Worm (Caenorhabditis elegans): ENCODE results near the gene unc-16.
A peak's percentile ranks its signal among the peaks of the same experiment; 100 is the strongest.

unc-16 gene

ce11 chrIII:9523581-9523980 lies 22.5 kb upstream of the unc-16 start, which contains the start of gene mrps-23:
TSS of gene mrps-23 (minus strand) at chrIII:9523672.
- TF ChIP-seq B0310.2 (tag; optimal IDR thresholded peaks at IDR 0.05) = no peak
- TF ChIP-seq hmg-4 (GFP tag; optimal IDR thresholded peaks at IDR 0.05) = peak; percentile 7
- TF ChIP-seq aly-1 (tag; optimal IDR thresholded peaks at IDR 0.05) = no peak

ce11 chrIII:9525252-9525651 lies 20.8 kb upstream of the unc-16 start, which contains the start of gene trpp-3:
TSS of gene trpp-3 (plus strand) at chrIII:9525552.
- TF ChIP-seq hnd-1 (tag; optimal IDR thresholded peaks at IDR 0.05) = no peak
- TF ChIP-seq B0310.2 (tag; optimal IDR thresholded peaks at IDR 0.05) = no peak
- no peak for TF ChIP-seq tbx-37 (GFP tag; conservative IDR thresholded peaks at IDR 0.05)
- TF ChIP-seq hmbx-1 (tag; optimal IDR thresholded peaks at IDR 0.05) = no peak
- TF ChIP-seq ama-1 (optimal IDR thresholded peaks at IDR 0.05) = no peak
- TF ChIP-seq tra-4 (tag; optimal IDR thresholded peaks at IDR 0.05) = no peak
- no peak for TF ChIP-seq hmg-4 (GFP tag; optimal IDR thresholded peaks at IDR 0.05)
- TF ChIP-seq ceh-36 (tag; optimal IDR thresholded peaks at IDR 0.05) = no peak
- TF ChIP-seq tbx-11 (GFP tag; IDR thresholded peaks at IDR 0.05) = no peak
- TF ChIP-seq pes-1 (GFP tag; IDR thresholded peaks at IDR 0.05) = no peak
- TF ChIP-seq scrt-1 (GFP tag; IDR thresholded peaks at IDR 0.05) = no peak
- TF ChIP-seq sea-1 (GFP tag; conservative IDR thresholded peaks at IDR 0.05) = no peak
- TF ChIP-seq ets-7 (tag; optimal IDR thresholded peaks at IDR 0.05) = no peak
- TF ChIP-seq flt-1 (GFP tag; IDR thresholded peaks at IDR 0.05) = no peak
- no peak for TF ChIP-seq ceh-13 (GFP tag; optimal IDR thresholded peaks at IDR 0.05)
- no peak for TF ChIP-seq F13C5.2 (tag; optimal IDR thresholded peaks at IDR 0.05)
- no peak for TF ChIP-seq aly-1 (tag; optimal IDR thresholded peaks at IDR 0.05)

ce11 chrIII:9526851-9527250 lies 19.2 kb upstream of the unc-16 start, which contains the start of gene ZK1098.6:
TSS of gene ZK1098.6 (plus strand) at chrIII:9527151.
- TF ChIP-seq aly-1 (tag; optimal IDR thresholded peaks at IDR 0.05) (no peak), scrt-1 (GFP tag; IDR thresholded peaks at IDR 0.05) (no peak), ceh-36 (tag; optimal IDR thresholded peaks at IDR 0.05) (no peak), tbx-11 (GFP tag; IDR thresholded peaks at IDR 0.05) (no peak), F13C5.2 (tag; optimal IDR thresholded peaks at IDR 0.05) (no peak), flt-1 (GFP tag; IDR thresholded peaks at IDR 0.05) (no peak), tra-4 (tag; optimal IDR thresholded peaks at IDR 0.05) (no peak), hmg-4 (GFP tag; optimal IDR thresholded peaks at IDR 0.05) (no peak)

- TF ChIP-seq ama-1 (optimal IDR thresholded peaks at IDR 0.05) (no peak), tra-4 (tag; optimal IDR thresholded peaks at IDR 0.05) (no peak), tbx-11 (GFP tag; IDR thresholded peaks at IDR 0.05) (no peak), F13C5.2 (tag; optimal IDR thresholded peaks at IDR 0.05) (no peak), hnd-1 (tag; optimal IDR thresholded peaks at IDR 0.05) (no peak), pes-1 (GFP tag; IDR thresholded peaks at IDR 0.05) (no peak), ceh-13 (GFP tag; optimal IDR thresholded peaks at IDR 0.05) (no peak), hmbx-1 (tag; optimal IDR thresholded peaks at IDR 0.05) (no peak), hmg-4 (GFP tag; optimal IDR thresholded peaks at IDR 0.05) (no peak), sea-1 (GFP tag; conservative IDR thresholded peaks at IDR 0.05) (no peak), aly-1 (tag; optimal IDR thresholded peaks at IDR 0.05) (no peak), ets-7 (tag; optimal IDR thresholded peaks at IDR 0.05) (no peak), ceh-36 (tag; optimal IDR thresholded peaks at IDR 0.05) (no peak), B0310.2 (tag; optimal IDR thresholded peaks at IDR 0.05) (no peak), scrt-1 (GFP tag; IDR thresholded peaks at IDR 0.05) (no peak), flt-1 (GFP tag; IDR thresholded peaks at IDR 0.05) (no peak), tbx-37 (GFP tag; conservative IDR thresholded peaks at IDR 0.05) (no peak)
These were observed 17.2 kb upstream of the unc-16 start, which contains the start of gene ZK1098.2 for ce11 chrIII:9528824-9529223. TSS of gene ZK1098.2 (plus strand) at chrIII:9529159.

- no peak for TF ChIP-seq tbx-37 (GFP tag; conservative IDR thresholded peaks at IDR 0.05)
- no peak for TF ChIP-seq tbx-11 (GFP tag; IDR thresholded peaks at IDR 0.05)
- no peak for TF ChIP-seq B0310.2 (tag; optimal IDR thresholded peaks at IDR 0.05)
- no peak for TF ChIP-seq scrt-1 (GFP tag; IDR thresholded peaks at IDR 0.05)
- TF ChIP-seq ceh-13 (GFP tag; optimal IDR thresholded peaks at IDR 0.05) = no peak
- TF ChIP-seq ama-1 (optimal IDR thresholded peaks at IDR 0.05) = no peak
- no peak for TF ChIP-seq F13C5.2 (tag; optimal IDR thresholded peaks at IDR 0.05)
- TF ChIP-seq ets-7 (tag; optimal IDR thresholded peaks at IDR 0.05) = no peak
These were observed 7.4 kb upstream of the unc-16 start, which contains the start of gene ZK1098.3 for ce11 chrIII:9538655-9539155. TSS of gene ZK1098.3 (minus strand) at chrIII:9538705.

- TF ChIP-seq hmg-4 (GFP tag; optimal IDR thresholded peaks at IDR 0.05) (no peak), tra-4 (tag; optimal IDR thresholded peaks at IDR 0.05) (no peak), pes-1 (GFP tag; IDR thresholded peaks at IDR 0.05) (no peak), ceh-13 (GFP tag; optimal IDR thresholded peaks at IDR 0.05) (no peak), flt-1 (GFP tag; IDR thresholded peaks at IDR 0.05) (no peak), ceh-36 (tag; optimal IDR thresholded peaks at IDR 0.05) (no peak), B0310.2 (tag; optimal IDR thresholded peaks at IDR 0.05) (no peak), ets-7 (tag; optimal IDR thresholded peaks at IDR 0.05) (no peak), sea-1 (GFP tag; conservative IDR thresholded peaks at IDR 0.05) (no peak), hnd-1 (tag; optimal IDR thresholded peaks at IDR 0.05) (no peak), aly-1 (tag; optimal IDR thresholded peaks at IDR 0.05) (no peak), F13C5.2 (tag; optimal IDR thresholded peaks at IDR 0.05) (no peak), ama-1 (optimal IDR thresholded peaks at IDR 0.05) (no peak), scrt-1 (GFP tag; IDR thresholded peaks at IDR 0.05) (no peak)
These were observed 3.8 kb upstream of the unc-16 start, which contains the start of gene mut-7 for ce11 chrIII:9542280-9542679. TSS of gene mut-7 (minus strand) at chrIII:9542380.

- no peak for TF ChIP-seq scrt-1 (GFP tag; IDR thresholded peaks at IDR 0.05)
- TF ChIP-seq hmbx-1 (tag; optimal IDR thresholded peaks at IDR 0.05) = no peak
- TF ChIP-seq ceh-36 (tag; optimal IDR thresholded peaks at IDR 0.05) = no peak
- no peak for TF ChIP-seq ets-7 (tag; optimal IDR thresholded peaks at IDR 0.05)
- no peak for TF ChIP-seq hmg-4 (GFP tag; optimal IDR thresholded peaks at IDR 0.05)
- no peak for TF ChIP-seq pes-1 (GFP tag; IDR thresholded peaks at IDR 0.05)
- no peak for TF ChIP-seq B0310.2 (tag; optimal IDR thresholded peaks at IDR 0.05)
- TF ChIP-seq ama-1 (optimal IDR thresholded peaks at IDR 0.05) = no peak
- TF ChIP-seq F13C5.2 (tag; optimal IDR thresholded peaks at IDR 0.05) = no peak
- TF ChIP-seq aly-1 (tag; optimal IDR thresholded peaks at IDR 0.05) = no peak
- TF ChIP-seq flt-1 (GFP tag; IDR thresholded peaks at IDR 0.05) = no peak
- TF ChIP-seq hnd-1 (tag; optimal IDR thresholded peaks at IDR 0.05) = no peak
- no peak for TF ChIP-seq ceh-13 (GFP tag; optimal IDR thresholded peaks at IDR 0.05)
- no peak for TF ChIP-seq tbx-37 (GFP tag; conservative IDR thresholded peaks at IDR 0.05)
- TF ChIP-seq tbx-11 (GFP tag; IDR thresholded peaks at IDR 0.05) = no peak
- TF ChIP-seq tra-4 (tag; optimal IDR thresholded peaks at IDR 0.05) = no peak
These were observed 3.2 kb upstream of the unc-16 start, which contains the start of gene eif-2Balpha for ce11 chrIII:9542816-9543215. TSS of gene eif-2Balpha (plus strand) at chrIII:9543119.

Measured in whole organism, early embryonic.